Fruit fly (Drosophila melanogaster) whole organism, prepupa: ENCODE results near the gene CG13901.

Source experiments
- Blimp-1 ChIP-seq: fragments of 200-800 bp; sonication (Bioruptor generic); optimal IDR thresholded peaks from 3 replicates; lab custom pipeline; 2017; ENCODE audit warnings: missing biosample characterization, missing genetic modification characterization, mild to moderate bottlenecking, moderate library complexity, missing genetic modification reagents
- CG10631 ChIP-seq: fragments of 200-800 bp; sonication (Bioruptor generic); optimal IDR thresholded peaks from 2 replicates; lab custom pipeline; 2016; ENCODE audit warnings: missing biosample characterization, missing genetic modification characterization
- CG10669 ChIP-seq: fragments of 200-800 bp; sonication (Bioruptor generic); optimal IDR thresholded peaks from 3 replicates; lab custom pipeline; 2018; ENCODE audit warnings: missing biosample characterization, mild to moderate bottlenecking, missing genetic modification characterization, moderate library complexity
- CG11294 ChIP-seq: fragments of 200-800 bp; sonication (Bioruptor generic); IDR thresholded peaks from 2 replicates; pipeline ENCODE4 v1.3.6; 2022; ENCODE audit warnings: missing biosample characterization, missing genetic modification characterization
- CG11762 ChIP-seq: fragments of 200-800 bp; sonication (Bioruptor generic); optimal IDR thresholded peaks from 3 replicates; lab custom pipeline; 2016; ENCODE audit warnings: missing biosample characterization, missing genetic modification characterization; ENCODE audit not compliant: insufficient read depth
- CG15336 ChIP-seq: fragments of 200-800 bp; sonication (Bioruptor generic); IDR thresholded peaks from 2 replicates; pipeline ENCODE4 v1.3.6; 2022; ENCODE audit warnings: missing biosample characterization, missing genetic modification characterization
- CG3032 ChIP-seq: fragments of 200-800 bp; optimal IDR thresholded peaks from 2 replicates; lab custom pipeline; 2019; ENCODE audit warnings: missing biosample characterization, mild to moderate bottlenecking, missing genetic modification characterization, moderate library complexity
- CG31627 ChIP-seq: fragments of 200-800 bp; sonication (Bioruptor generic); optimal IDR thresholded peaks from 3 replicates; lab custom pipeline; 2016; ENCODE audit warnings: missing biosample characterization, missing genetic modification characterization
- CG32006 ChIP-seq: fragments of 200-800 bp; sonication (Bioruptor generic); optimal IDR thresholded peaks from 3 replicates; lab custom pipeline; 2017; ENCODE audit warnings: missing biosample characterization, mild to moderate bottlenecking, missing genetic modification characterization
- CG34406 ChIP-seq: fragments of 200-800 bp; sonication (Bioruptor generic); optimal IDR thresholded peaks from 3 replicates; lab custom pipeline; 2016; ENCODE audit warnings: missing biosample characterization, missing genetic modification characterization
- CG3919 ChIP-seq: fragments of 200-800 bp; sonication (Bioruptor generic); optimal IDR thresholded peaks from 3 replicates; lab custom pipeline; 2016; ENCODE audit warnings: missing biosample characterization, missing genetic modification characterization
- CG4318 ChIP-seq: fragments of 200-800 bp; sonication (Bioruptor generic); optimal IDR thresholded peaks from 3 replicates; lab custom pipeline; 2017; ENCODE audit warnings: missing biosample characterization, mild to moderate bottlenecking, missing genetic modification characterization
- CG6163 ChIP-seq: fragments of 200-800 bp; sonication (Bioruptor generic); IDR thresholded peaks from 3 replicates; pipeline ENCODE4 v1.3.6; 2022; ENCODE audit warnings: missing biosample characterization, missing genetic modification characterization
- CG6276 ChIP-seq: fragments of 200-800 bp; sonication (Bioruptor generic); optimal IDR thresholded peaks from 2 replicates; lab custom pipeline; 2017; ENCODE audit warnings: missing biosample characterization, mild to moderate bottlenecking, missing genetic modification characterization
- CG6792 ChIP-seq: fragments of 200-800 bp; sonication (Bioruptor generic); optimal IDR thresholded peaks from 3 replicates; lab custom pipeline; 2016; ENCODE audit warnings: missing biosample characterization, missing genetic modification characterization
- CG6808 ChIP-seq: fragments of 200-800 bp; sonication (Bioruptor generic); optimal IDR thresholded peaks from 3 replicates; lab custom pipeline; 2017; ENCODE audit warnings: missing biosample characterization, missing genetic modification characterization, mild to moderate bottlenecking, moderate library complexity, missing genetic modification reagents
- CG6854 ChIP-seq: fragments of 200-800 bp; sonication (Bioruptor generic); optimal IDR thresholded peaks from 2 replicates; lab custom pipeline; 2017; ENCODE audit warnings: missing biosample characterization, mild to moderate bottlenecking, missing genetic modification characterization
- CG7368 ChIP-seq: fragments of 200-800 bp; sonication (Bioruptor generic); optimal IDR thresholded peaks from 3 replicates; lab custom pipeline; 2016; ENCODE audit warnings: missing biosample characterization, missing genetic modification characterization
- CG8119 ChIP-seq: fragments of 200-800 bp; sonication (Bioruptor generic); IDR thresholded peaks from 3 replicates; pipeline ENCODE4 v1.3.6; 2022; ENCODE audit warnings: missing biosample characterization, missing genetic modification characterization
- CG8319 ChIP-seq: fragments of 200-800 bp; sonication (Bioruptor generic); optimal IDR thresholded peaks from 3 replicates; lab custom pipeline; 2016; ENCODE audit warnings: missing biosample characterization, missing genetic modification characterization
- CG9139 ChIP-seq: fragments of 200-800 bp; sonication (Bioruptor generic); optimal IDR thresholded peaks from 3 replicates; lab custom pipeline; 2017; ENCODE audit warnings: missing biosample characterization, mild to moderate bottlenecking, missing genetic modification characterization
- Eip75B ChIP-seq: fragments of 200-800 bp; sonication (Bioruptor generic); optimal IDR thresholded peaks from 3 replicates; lab custom pipeline; 2016; ENCODE audit warnings: missing biosample characterization, missing genetic modification characterization
- Eip93F ChIP-seq: fragments of 200-800 bp; sonication (Bioruptor generic); optimal IDR thresholded peaks from 2 replicates; lab custom pipeline; 2016; ENCODE audit warnings: missing biosample characterization, mild to moderate bottlenecking, missing genetic modification characterization
- Ets21C ChIP-seq: fragments of 200-800 bp; sonication (Bioruptor generic); optimal IDR thresholded peaks from 3 replicates; lab custom pipeline; 2016; ENCODE audit warnings: missing biosample characterization, missing genetic modification characterization
- Ets96B ChIP-seq: fragments of 200-800 bp; optimal IDR thresholded peaks from 2 replicates; lab custom pipeline; 2019; ENCODE audit warnings: missing biosample characterization, mild to moderate bottlenecking, missing genetic modification characterization, moderate library complexity
- Gug ChIP-seq: fragments of 200-800 bp; sonication (Bioruptor generic); IDR thresholded peaks from 2 replicates; pipeline ENCODE4 v1.3.6; 2022; ENCODE audit warnings: missing biosample characterization, missing genetic modification characterization
- Hr39 ChIP-seq: fragments of 200-800 bp; sonication (Bioruptor generic); optimal IDR thresholded peaks from 2 replicates; lab custom pipeline; 2016; ENCODE audit warnings: missing biosample characterization, missing genetic modification characterization
- Hr4 ChIP-seq: fragments of 200-800 bp; sonication (Bioruptor generic); optimal IDR thresholded peaks from 3 replicates; lab custom pipeline; 2016; ENCODE audit warnings: missing biosample characterization, missing genetic modification characterization
- Lpt ChIP-seq: fragments of 200-800 bp; sonication (Bioruptor generic); optimal IDR thresholded peaks from 3 replicates; lab custom pipeline; 2016; ENCODE audit warnings: missing biosample characterization, missing genetic modification characterization
- Met ChIP-seq: fragments of 200-800 bp; sonication (Bioruptor generic); optimal IDR thresholded peaks from 3 replicates; lab custom pipeline; 2016; ENCODE audit warnings: missing biosample characterization, missing genetic modification characterization
- Smox ChIP-seq: fragments of 200-800 bp; sonication (Bioruptor generic); optimal IDR thresholded peaks from 3 replicates; lab custom pipeline; 2016; ENCODE audit warnings: missing biosample characterization, missing genetic modification characterization
- Sox102F ChIP-seq: fragments of 200-800 bp; sonication (Bioruptor generic); optimal IDR thresholded peaks from 2 replicates; lab custom pipeline; 2016; ENCODE audit warnings: missing biosample characterization, mild to moderate bottlenecking, missing genetic modification characterization
- Sox14 ChIP-seq: fragments of 200-800 bp; sonication (Bioruptor generic); optimal IDR thresholded peaks from 3 replicates; lab custom pipeline; 2016; ENCODE audit warnings: missing biosample characterization, missing genetic modification characterization
- Sox15 ChIP-seq: fragments of 200-800 bp; sonication (Bioruptor generic); optimal IDR thresholded peaks from 3 replicates; lab custom pipeline; 2016; ENCODE audit warnings: missing biosample characterization, missing genetic modification characterization
- achi ChIP-seq: fragments of 200-800 bp; sonication (Bioruptor generic); optimal IDR thresholded peaks from 3 replicates; lab custom pipeline; 2016; ENCODE audit warnings: missing biosample characterization, missing genetic modification characterization
- cyc ChIP-seq: fragments of 200-800 bp; sonication (Bioruptor generic); optimal IDR thresholded peaks from 3 replicates; lab custom pipeline; 2016; ENCODE audit warnings: missing biosample characterization, missing genetic modification characterization
- esn ChIP-seq: fragments of 200-800 bp; sonication (Bioruptor generic); optimal IDR thresholded peaks from 2 replicates; lab custom pipeline; 2016; ENCODE audit warnings: missing biosample characterization, mild to moderate bottlenecking, missing genetic modification characterization, moderate library complexity
- fd59A ChIP-seq: fragments of 200-800 bp; sonication (Bioruptor generic); optimal IDR thresholded peaks from 2 replicates; lab custom pipeline; 2017; ENCODE audit warnings: missing biosample characterization, mild to moderate bottlenecking, missing genetic modification characterization, missing genetic modification reagents
- fd85E ChIP-seq: fragments of 200-800 bp; sonication (Bioruptor generic); optimal IDR thresholded peaks from 3 replicates; lab custom pipeline; 2016; ENCODE audit warnings: missing biosample characterization, missing genetic modification characterization
- fkh ChIP-seq: fragments of 200-800 bp; sonication (Bioruptor generic); optimal IDR thresholded peaks from 3 replicates; lab custom pipeline; 2017; ENCODE audit warnings: missing biosample characterization, mild to moderate bottlenecking, missing genetic modification characterization, moderate library complexity
- lz ChIP-seq: fragments of 200-800 bp; sonication (Bioruptor generic); optimal IDR thresholded peaks from 3 replicates; lab custom pipeline; 2016; ENCODE audit warnings: missing biosample characterization, missing genetic modification characterization
- net ChIP-seq: fragments of 200-800 bp; sonication (Bioruptor generic); optimal IDR thresholded peaks from 3 replicates; lab custom pipeline; 2016; ENCODE audit warnings: missing biosample characterization, missing genetic modification characterization
- pdm3 ChIP-seq: fragments of 200-800 bp; sonication (Bioruptor generic); optimal IDR thresholded peaks from 3 replicates; lab custom pipeline; 2016; ENCODE audit warnings: missing biosample characterization, missing genetic modification characterization
- salr ChIP-seq, 2 experiments: fragments of 200-800 bp; sonication (Bioruptor generic); optimal IDR thresholded peaks; 3 replicates each; lab custom pipeline; 2016 to 2018; ENCODE audit warnings: missing biosample characterization in 2 of 2, missing genetic modification characterization in 2 of 2, mild to moderate bottlenecking in 1 of 2
- spab ChIP-seq: fragments of 200-800 bp; sonication (Bioruptor generic); optimal IDR thresholded peaks from 2 replicates; lab custom pipeline; 2017; ENCODE audit warnings: missing biosample characterization, mild to moderate bottlenecking, missing genetic modification characterization, missing genetic modification reagents
- svp ChIP-seq: fragments of 200-800 bp; sonication (Bioruptor generic); peaks from one replicate; lab custom pipeline; 2016; ENCODE audit warnings: missing biosample characterization, missing genetic modification characterization
- topi ChIP-seq: fragments of 200-800 bp; sonication (Bioruptor generic); optimal IDR thresholded peaks from 3 replicates; lab custom pipeline; 2016; ENCODE audit warnings: missing biosample characterization, missing genetic modification characterization
- vri ChIP-seq: fragments of 200-800 bp; sonication (Bioruptor generic); optimal IDR thresholded peaks from 3 replicates; lab custom pipeline; 2016; ENCODE audit warnings: missing biosample characterization, mild to moderate bottlenecking, missing genetic modification characterization

Gene CG13901

DNA sequence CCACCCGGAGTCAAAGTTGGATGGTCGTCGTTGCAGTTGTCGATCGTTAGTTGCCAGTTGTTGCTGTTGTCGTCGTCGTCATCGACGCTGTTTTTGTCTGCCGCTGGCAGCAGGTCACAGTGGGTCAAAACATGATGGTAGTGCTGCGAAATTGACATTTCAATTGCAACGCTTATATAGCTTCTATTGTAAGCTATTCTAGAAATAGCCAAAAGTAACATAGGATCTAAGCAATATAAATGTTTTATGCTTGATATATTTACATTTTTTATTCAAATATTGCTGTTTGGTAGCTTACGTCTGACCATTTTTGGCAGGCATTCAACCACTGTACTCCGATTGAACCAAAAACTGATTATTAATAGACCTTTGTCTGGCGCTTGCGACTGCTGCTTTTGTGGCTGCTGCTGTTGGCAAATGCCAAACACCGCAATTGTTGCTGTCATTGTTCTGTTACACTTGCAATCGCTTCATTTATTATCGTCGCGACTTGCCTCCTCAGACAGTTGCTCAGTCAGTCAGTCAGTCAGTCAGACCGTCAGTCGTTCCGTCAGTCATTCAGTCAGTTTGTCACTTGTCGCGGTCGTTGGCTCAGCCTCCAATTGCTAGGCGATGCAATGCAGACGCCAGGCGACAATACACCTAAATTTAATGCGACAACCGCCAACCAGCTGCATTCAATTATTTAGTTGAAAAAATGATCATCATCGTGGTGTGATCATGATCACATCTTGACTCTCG is 46.2 kb downstream of the CG13901 start (continued):
- TF ChIP-seq fkh (GFP tag; lab: Kevin White, UChicago) (no peak), spab (peak; percentile 39), CG8119 (GFP tag; lab: Robert Waterston, UW) (peak; percentile 82), CG11762 (GFP tag; lab: Kevin White, UChicago) (peak; percentile 62), CG7368 (GFP tag; lab: Kevin White, UChicago) (peak; percentile 52), fd59A (GFP tag; lab: Kevin White, UChicago) (peak; percentile 34), CG6163 (peak; percentile 73; the same call in 2 of the 3 replicates), CG6808 (GFP tag; lab: Kevin White, UChicago) (peak; percentile 36), CG8319 (GFP tag; lab: Kevin White, UChicago) (peak; percentile 17)

DNA sequence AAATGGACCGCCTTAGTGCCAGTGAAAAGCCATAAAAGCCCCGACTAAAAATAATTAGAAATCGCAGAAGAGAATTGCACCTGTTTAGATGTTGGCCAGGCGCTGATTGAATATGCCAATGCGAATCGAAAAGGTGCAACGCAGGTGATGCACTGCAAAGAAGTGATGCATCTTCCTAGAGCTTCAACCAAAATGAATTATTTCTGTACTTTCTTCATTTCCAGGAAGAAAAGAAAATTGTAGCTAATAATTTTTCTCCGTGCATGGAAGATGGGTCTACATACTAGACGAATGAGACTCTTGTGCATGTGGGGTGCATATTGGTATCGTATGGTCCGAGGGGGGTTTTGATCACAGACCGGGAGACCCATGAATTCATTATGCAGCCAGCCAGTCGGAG is 48.7 kb downstream of the CG13901 start:
- TF ChIP-seq Gug (GFP tag; lab: Robert Waterston, UW) (no peak), achi (GFP tag; lab: Kevin White, UChicago) (no peak), topi (GFP tag; lab: Kevin White, UChicago) (no peak), salr (GFP tag; optimal IDR thresholded peaks at IDR 0.05; lab: Kevin White, UChicago) (no peak), CG34406 (GFP tag; lab: Kevin White, UChicago) (no peak), Ets21C (no peak), cyc (GFP tag; lab: Kevin White, UChicago) (no peak), fd85E (GFP tag; lab: Kevin White, UChicago) (no peak), Smox (no peak), CG6276 (peak; percentile 18), Sox15 (no peak), Eip75B (GFP tag; lab: Kevin White, UChicago) (no peak), lz (GFP tag; lab: Kevin White, UChicago) (no peak), Blimp-1 (GFP tag; lab: Kevin White, UChicago) (no peak), esn (GFP tag; lab: Kevin White, UChicago) (no peak), Sox14 (GFP tag; lab: Kevin White, UChicago) (peak; percentile 1), pdm3 (GFP tag; lab: Kevin White, UChicago) (no peak), vri (GFP tag; lab: Kevin White, UChicago) (no peak), Sox102F (GFP tag; lab: Kevin White, UChicago) (no peak), net (GFP tag; lab: Kevin White, UChicago) (no peak), Lpt (GFP tag; lab: Kevin White, UChicago) (peak; percentile 25), CG4318 (GFP tag; lab: Kevin White, UChicago) (peak; percentile 20), Ets96B (tag; lab: Kevin White, UChicago) (no peak), CG3032 (tag; lab: Kevin White, UChicago) (no peak), CG9139 (GFP tag; lab: Kevin White, UChicago) (no peak), Met (GFP tag; lab: Kevin White, UChicago) (no peak), CG11294 (GFP tag; lab: Robert Waterston, UW) (no peak), CG6163 (0 out of 3 replicates have a peak, but pooled peaks have one; percentile 32), svp (GFP tag; lab: Kevin White, UChicago) (peak; percentile 21), Eip93F (no peak), CG10631 (GFP tag; lab: Kevin White, UChicago) (no peak), CG10669 (GFP tag; lab: Kevin White, UChicago) (no peak), CG32006 (GFP tag; lab: Kevin White, UChicago) (peak; percentile 63), CG31627 (GFP tag; lab: Kevin White, UChicago) (no peak), CG6854 (GFP tag; lab: Kevin White, UChicago) (no peak), CG3919 (GFP tag; lab: Kevin White, UChicago) (no peak), Hr39 (GFP tag; lab: Kevin White, UChicago) (no peak), spab (no peak), CG6808 (GFP tag; lab: Kevin White, UChicago) (no peak), CG8119 (GFP tag; lab: Robert Waterston, UW) (peak; percentile 35; the same call in 1 of the 3 replicates), CG15336 (GFP tag; lab: Robert Waterston, UW) (0 out of 2 replicates have a peak, but pooled peaks have one; percentile 28), Hr4 (GFP tag; lab: Kevin White, UChicago) (peak; percentile 56), fd59A (GFP tag; lab: Kevin White, UChicago) (no peak), CG8319 (GFP tag; lab: Kevin White, UChicago) (no peak), CG6792 (no peak)
